Fruit fly (Drosophila melanogaster): Measurements from ENCODE around the gene CG31688.

dm6 chr2L:20416754-20417563 is 9.0 kb upstream of the CG31688 start, which contains the start of the genes CG10949 and Arpc2:
- TF ChIP-seq pan (optimal IDR thresholded peaks at IDR 0.05) (no peak), usp (GFP tag; optimal IDR thresholded peaks at IDR 0.05) (no peak), CG8478 (optimal IDR thresholded peaks at IDR 0.05) (no peak), psq (optimal IDR thresholded peaks at IDR 0.05) (no peak), Dll (optimal IDR thresholded peaks at IDR 0.05) (no peak)

Measured in whole organism.